Fruit fly (Drosophila melanogaster) whole organism, embryonic: ENCODE results near the gene dally.

ENCODE experiments used
- Awh ChIP-seq: fragments of 200-800 bp; sonication (Bioruptor generic); IDR thresholded peaks from 2 replicates; pipeline ENCODE4, ENCODE4 v1.3.6; 2022; ENCODE audit warnings: missing biosample characterization, missing genetic modification characterization
- BEAF-32 ChIP-seq: fragments of 200-800 bp; sonication (Bioruptor generic); optimal IDR thresholded peaks from 3 replicates; lab custom pipeline; 2017; ENCODE audit warnings: missing biosample characterization, missing genetic modification characterization, mild to moderate bottlenecking, moderate library complexity, missing genetic modification reagents
- Bgb ChIP-seq: fragments of 200-800 bp; sonication (Bioruptor generic); IDR thresholded peaks from 2 replicates; pipeline ENCODE4 v1.3.6; 2022; ENCODE audit warnings: missing biosample characterization, missing genetic modification characterization; ENCODE audit not compliant: partially characterized antibody
- CG10543 ChIP-seq: fragments of 200-800 bp; sonication (Bioruptor generic); optimal IDR thresholded peaks from 3 replicates; lab custom pipeline; 2017; ENCODE audit warnings: missing biosample characterization, mild to moderate bottlenecking, missing genetic modification characterization, moderate library complexity
- CG10979 ChIP-seq: fragments of 200-800 bp; sonication (Bioruptor generic); optimal IDR thresholded peaks from 2 replicates; lab custom pipeline; 2018; ENCODE audit warnings: missing biosample characterization, mild to moderate bottlenecking, missing genetic modification characterization, moderate library complexity
- CG11085 ChIP-seq: fragments of 200-800 bp; sonication (Bioruptor generic); IDR thresholded peaks from 2 replicates; pipeline ENCODE4 v1.3.6; 2022; ENCODE audit warnings: missing biosample characterization, missing genetic modification characterization
- CG11398 ChIP-seq: fragments of 200-800 bp; sonication (Bioruptor generic); optimal IDR thresholded peaks from 2 replicates; lab custom pipeline; 2016; ENCODE audit warnings: missing biosample characterization, missing genetic modification characterization
- CG11504 ChIP-seq: fragments of 200-800 bp; sonication (Bioruptor generic); optimal IDR thresholded peaks from 3 replicates; lab custom pipeline; 2019; ENCODE audit warnings: missing biosample characterization, mild to moderate bottlenecking, missing genetic modification characterization, moderate library complexity
- CG11560 ChIP-seq: fragments of 200-800 bp; sonication (Bioruptor generic); IDR thresholded peaks from 3 replicates; pipeline ENCODE4 v1.3.6; 2022; ENCODE audit warnings: missing biosample characterization, missing genetic modification characterization
- CG12071 ChIP-seq: fragments of 200-800 bp; sonication (Bioruptor generic); optimal IDR thresholded peaks from 3 replicates; lab custom pipeline; 2018; ENCODE audit warnings: missing biosample characterization, mild to moderate bottlenecking, missing genetic modification characterization
- CG15601 ChIP-seq: fragments of 200-800 bp; sonication (Bioruptor generic); optimal IDR thresholded peaks from 3 replicates; lab custom pipeline; 2019; ENCODE audit warnings: missing biosample characterization, mild to moderate bottlenecking, missing genetic modification characterization, moderate library complexity
- CG1647 ChIP-seq: fragments of 200-800 bp; sonication (Bioruptor generic); optimal IDR thresholded peaks from 3 replicates; lab custom pipeline; 2016; ENCODE audit warnings: missing biosample characterization, missing genetic modification characterization
- CG17361 ChIP-seq: fragments of 200-800 bp; sonication (Bioruptor generic); IDR thresholded peaks from 3 replicates; pipeline ENCODE4 v1.3.6; 2022; ENCODE audit warnings: missing biosample characterization, missing genetic modification characterization
- CG18011 ChIP-seq: fragments of 200-800 bp; sonication (Bioruptor generic); optimal IDR thresholded peaks from 2 replicates; lab custom pipeline; 2017; ENCODE audit warnings: missing biosample characterization, missing genetic modification characterization, mild to moderate bottlenecking, moderate library complexity, missing genotype
- CG18262 ChIP-seq: fragments of 200-800 bp; optimal IDR thresholded peaks from 3 replicates; lab custom pipeline; 2019; ENCODE audit warnings: missing biosample characterization, mild to moderate bottlenecking, missing genetic modification characterization, moderate library complexity
- CG2712 ChIP-seq: fragments of 200-800 bp; optimal IDR thresholded peaks from 3 replicates; lab custom pipeline; 2019; ENCODE audit warnings: missing biosample characterization, mild to moderate bottlenecking, missing genetic modification characterization, moderate library complexity
- CG4424 ChIP-seq: fragments of 200-800 bp; sonication (Bioruptor generic); optimal IDR thresholded peaks from 3 replicates; lab custom pipeline; 2016; ENCODE audit warnings: missing biosample characterization, missing genetic modification characterization
- CG4707 ChIP-seq: fragments of 200-800 bp; sonication (Bioruptor generic); optimal IDR thresholded peaks from 2 replicates; lab custom pipeline; 2018; ENCODE audit warnings: missing biosample characterization, mild to moderate bottlenecking, missing genetic modification characterization, moderate library complexity
- CG7556 ChIP-seq: fragments of 200-800 bp; sonication (Bioruptor generic); optimal IDR thresholded peaks from 2 replicates; lab custom pipeline; 2017; ENCODE audit warnings: missing biosample characterization, mild to moderate bottlenecking, missing genetic modification characterization
- CG9817 ChIP-seq: fragments of 200-800 bp; sonication (Bioruptor generic); optimal IDR thresholded peaks from 2 replicates; lab custom pipeline; 2018; ENCODE audit warnings: missing biosample characterization, mild to moderate bottlenecking, missing genetic modification characterization, moderate library complexity
- CoRest ChIP-seq: fragments of 200-800 bp; sonication (Bioruptor generic); optimal IDR thresholded peaks from 3 replicates; lab custom pipeline; 2018; ENCODE audit warnings: missing biosample characterization, mild to moderate bottlenecking, missing genetic modification characterization, moderate library complexity
- Dip2 ChIP-seq: fragments of 200-800 bp; sonication (Bioruptor generic); IDR thresholded peaks from 2 replicates; pipeline ENCODE4 v1.3.6; 2022; ENCODE audit warnings: missing biosample characterization, missing genetic modification characterization
- Med ChIP-seq: fragments of 200-800 bp; sonication (Bioruptor generic); peaks from one replicate; lab custom pipeline; 2016; ENCODE audit warnings: missing biosample characterization, missing genetic modification characterization, mild to moderate bottlenecking, inconsistent platforms, moderate library complexity
- Mrtf ChIP-seq: fragments of 200-800 bp; sonication (Bioruptor generic); IDR thresholded peaks from 3 replicates; pipeline ENCODE4 v1.3.6; 2022; ENCODE audit warnings: missing biosample characterization, missing genetic modification characterization
- Optix ChIP-seq: fragments of 200-800 bp; sonication (Bioruptor generic); IDR thresholded peaks from 3 replicates; pipeline ENCODE4 v1.3.6; 2022; ENCODE audit warnings: missing biosample characterization, missing genetic modification characterization
- Sox102F ChIP-seq: fragments of 200-800 bp; sonication (Bioruptor generic); optimal IDR thresholded peaks from 2 replicates; lab custom pipeline; 2018; ENCODE audit warnings: missing biosample characterization, mild to moderate bottlenecking, missing genetic modification characterization, moderate library complexity
- TFAM ChIP-seq: fragments of 200-800 bp; sonication (Bioruptor generic); optimal IDR thresholded peaks from 2 replicates; lab custom pipeline; 2017; ENCODE audit warnings: missing biosample characterization, missing genetic modification characterization, inconsistent platforms
- Vsx1 ChIP-seq: fragments of 200-800 bp; sonication (Bioruptor generic); optimal IDR thresholded peaks from 2 replicates; lab custom pipeline; 2017; ENCODE audit warnings: missing biosample characterization, mild to moderate bottlenecking, missing genetic modification characterization, missing genetic modification reagents
- amos ChIP-seq: fragments of 200-800 bp; sonication (Bioruptor generic); IDR thresholded peaks from 2 replicates; pipeline ENCODE4 v1.3.6; 2022; ENCODE audit warnings: missing biosample characterization, missing genetic modification characterization; ENCODE audit not compliant: partially characterized antibody
- bsh ChIP-seq, 2 experiments: fragments of 200-800 bp; sonication (Bioruptor generic); optimal IDR thresholded peaks; 2 replicates each; lab custom pipeline; 2017 to 2018; ENCODE audit warnings: mild to moderate bottlenecking in 2 of 2, missing biosample characterization in 2 of 2, missing genetic modification characterization in 2 of 2, moderate library complexity in 1 of 2
- ci ChIP-seq: fragments of 200-800 bp; sonication (Bioruptor generic); IDR thresholded peaks from 3 replicates; pipeline ENCODE4 v1.3.6; 2022; ENCODE audit warnings: missing biosample characterization, missing genetic modification characterization
- ftz-f1 ChIP-seq: fragments of 200-800 bp; sonication (Bioruptor generic); optimal IDR thresholded peaks from 2 replicates; lab custom pipeline; 2016; ENCODE audit warnings: missing biosample characterization, missing genetic modification characterization
- gcm2 ChIP-seq: fragments of 200-800 bp; sonication (Bioruptor generic); optimal IDR thresholded peaks from 2 replicates; lab custom pipeline; 2016; ENCODE audit warnings: missing biosample characterization, missing genetic modification characterization
- gem ChIP-seq: fragments of 200-800 bp; sonication (Bioruptor generic); optimal IDR thresholded peaks from 2 replicates; lab custom pipeline; 2019; ENCODE audit warnings: missing biosample characterization, mild to moderate bottlenecking, missing genetic modification characterization, moderate library complexity
- hbn ChIP-seq: fragments of 200-800 bp; sonication (Bioruptor generic); IDR thresholded peaks from 2 replicates; pipeline ENCODE4 v1.3.6; 2022; ENCODE audit warnings: missing biosample characterization, missing genetic modification characterization; ENCODE audit not compliant: partially characterized antibody
- oc ChIP-seq: fragments of 200-800 bp; sonication (Bioruptor generic); optimal IDR thresholded peaks from 2 replicates; lab custom pipeline; 2018; ENCODE audit warnings: missing biosample characterization, mild to moderate bottlenecking, missing genetic modification characterization, moderate library complexity
- otp ChIP-seq: fragments of 200-800 bp; sonication (Bioruptor generic); IDR thresholded peaks from 3 replicates; pipeline ENCODE4, ENCODE4 v1.3.6; 2022; ENCODE audit warnings: missing biosample characterization, missing genetic modification characterization
- phol ChIP-seq: fragments of 200-800 bp; sonication (Bioruptor generic); optimal IDR thresholded peaks from 3 replicates; lab custom pipeline; 2018; ENCODE audit warnings: missing biosample characterization, mild to moderate bottlenecking, missing genetic modification characterization, moderate library complexity
- rib ChIP-seq: fragments of 200-800 bp; sonication (Bioruptor generic); IDR thresholded peaks from 2 replicates; pipeline ENCODE4 v1.3.6; 2022; ENCODE audit warnings: missing biosample characterization, missing genetic modification characterization
- sens ChIP-seq: fragments of 200-800 bp; sonication (Bioruptor generic); peaks from one replicate; lab custom pipeline; 2016; ENCODE audit warnings: missing biosample characterization, missing genetic modification characterization
- tio ChIP-seq: fragments of 200-800 bp; sonication (Bioruptor generic); optimal IDR thresholded peaks from 2 replicates; lab custom pipeline; 2017; ENCODE audit warnings: missing biosample characterization, missing genetic modification characterization, inconsistent platforms
- unpg ChIP-seq: fragments of 200-800 bp; sonication (Bioruptor generic); optimal IDR thresholded peaks from 3 replicates; lab custom pipeline; 2018; ENCODE audit warnings: missing biosample characterization, mild to moderate bottlenecking, missing genetic modification characterization, moderate library complexity
- vfl ChIP-seq: fragments of 200-800 bp; sonication (Bioruptor generic); optimal IDR thresholded peaks from 2 replicates; lab custom pipeline; 2016; ENCODE audit warnings: missing biosample characterization, missing genetic modification characterization
- vvl ChIP-seq: fragments of 200-800 bp; sonication (Bioruptor generic); IDR thresholded peaks from 2 replicates; pipeline ENCODE4 v1.3.6; 2022; ENCODE audit warnings: missing biosample characterization, missing genetic modification characterization

The dally gene

DNA sequence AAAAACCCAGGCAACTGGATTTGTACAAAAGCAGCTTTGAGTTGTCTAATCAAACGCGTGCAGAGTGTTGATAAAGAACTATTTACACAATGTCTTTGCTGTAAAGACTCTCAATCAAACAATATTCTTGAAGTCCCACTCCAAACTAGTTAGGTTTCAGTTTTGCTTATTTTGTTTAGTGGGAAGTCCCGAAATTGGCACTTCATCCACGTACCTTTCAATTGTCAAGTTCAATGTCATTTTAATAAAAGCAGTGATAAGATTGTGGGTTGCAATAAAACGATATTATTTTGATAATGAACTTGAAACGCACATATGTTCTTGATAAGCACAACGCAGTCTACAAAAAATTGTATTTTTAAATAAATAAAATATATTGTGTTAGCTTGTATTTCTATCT lies 29.6 kb downstream of the dally start:
- TF ChIP-seq CG15601 (tag; lab: Kevin White, UChicago) (peak; percentile 24), rib (0 out of 2 replicates have a peak, but pooled peaks have one; percentile 3), hbn (GFP tag; lab: Robert Waterston, UW) (no peak)

DNA sequence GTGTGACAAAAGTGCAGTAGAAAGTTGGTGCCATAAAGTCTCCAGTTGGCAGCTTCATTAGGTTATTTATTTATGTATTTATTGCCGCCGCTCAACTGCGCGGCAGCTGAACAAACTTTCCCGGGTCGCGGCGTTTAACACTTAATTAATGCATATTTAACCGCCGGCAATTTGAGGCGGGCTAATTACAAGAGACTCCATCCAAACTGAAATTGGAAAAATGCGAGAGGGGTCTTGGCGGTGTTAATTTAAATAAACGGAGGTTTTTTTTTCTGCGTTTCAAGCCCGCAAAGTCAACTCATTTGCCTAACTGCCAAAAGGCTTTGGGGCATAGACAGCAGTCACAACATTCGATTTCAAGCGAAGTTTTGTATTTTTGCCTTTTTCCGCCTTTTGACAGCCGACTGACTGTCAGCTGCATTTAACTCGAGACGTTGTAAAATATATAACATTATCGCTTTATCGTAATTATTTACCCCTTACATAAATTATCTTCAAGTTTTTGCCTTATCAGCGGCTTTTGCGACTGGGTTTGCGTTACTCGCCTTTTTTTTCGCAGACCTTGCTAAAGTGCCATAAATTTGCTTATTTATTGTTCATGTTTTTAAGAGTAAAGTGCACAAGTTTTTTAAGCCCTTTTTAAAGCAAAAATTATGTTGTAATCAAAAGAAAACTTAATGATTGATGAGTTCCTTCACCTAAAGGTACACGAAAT lies 30.5 kb downstream of the dally start:
- TF ChIP-seq Vsx1 (GFP tag; lab: Kevin White, UChicago) (peak; percentile 25), CG11398 (GFP tag; lab: Kevin White, UChicago) (no peak), Awh (GFP tag; lab: Robert Waterston, UW) (peak; percentile 83), TFAM (GFP tag; lab: Kevin White, UChicago) (no peak), vvl (GFP tag; lab: Robert Waterston, UW) (peak; percentile 56; the same call in 1 of the 2 replicates), Bgb (GFP tag; lab: Robert Waterston, UW) (no peak), gcm2 (GFP tag; lab: Kevin White, UChicago) (no peak), otp (GFP tag; lab: Robert Waterston, UW) (0 out of 3 replicates have a peak, but pooled peaks have one; percentile 34), oc (no peak), CG9817 (no peak), vfl (GFP tag; lab: Kevin White, UChicago) (no peak), Sox102F (no peak), Mrtf (GFP tag; lab: Robert Waterston, UW) (no peak)
- TF ChIP-seq, all 482 proteins: peak for 4

DNA sequence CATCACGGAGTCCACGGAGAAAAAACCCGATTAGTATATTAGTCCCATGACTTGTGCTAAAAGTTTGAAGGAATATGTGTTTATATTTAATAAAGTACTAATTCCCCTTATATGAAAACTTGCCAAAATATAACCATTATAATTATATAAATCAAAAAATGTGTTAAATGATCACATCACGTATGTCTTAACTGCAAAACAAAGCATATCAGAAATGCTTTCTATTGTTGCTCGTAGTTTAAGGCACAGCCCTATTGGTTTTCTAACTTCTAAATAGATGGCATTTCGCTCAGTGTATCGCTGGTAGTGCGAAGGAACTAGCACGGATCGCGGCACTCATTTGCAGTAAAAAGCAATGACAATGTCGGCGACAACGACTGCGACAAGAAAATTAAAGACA lies 32.6 kb downstream of the dally start:
- TF ChIP-seq CG12071 (GFP tag; lab: Kevin White, UChicago) (no peak), unpg (GFP tag; lab: Kevin White, UChicago) (no peak), tio (GFP tag; lab: Kevin White, UChicago) (no peak), CG4424 (GFP tag; lab: Kevin White, UChicago) (no peak), CG11504 (tag; lab: Kevin White, UChicago) (peak; percentile 7), CG18262 (peak; percentile 12), Med (GFP tag; lab: Kevin White, UChicago) (peak; percentile 34), bsh (GFP tag; optimal IDR thresholded peaks at IDR 0.05; lab: Kevin White, UChicago) (peak in 1 of 2 experiments; percentile 10), CG1647 (no peak), Dip2 (GFP tag; lab: Robert Waterston, UW) (no peak), CoRest (tag; lab: Kevin White, UChicago) (peak; percentile 1), CG2712 (tag; lab: Kevin White, UChicago) (peak; percentile 10), Optix (GFP tag; lab: Robert Waterston, UW) (no peak), amos (no peak), phol (tag; lab: Kevin White, UChicago) (peak; percentile 16), CG10979 (tag; lab: Kevin White, UChicago) (peak; percentile 17), ci (GFP tag; lab: Robert Waterston, UW) (no peak), CG4707 (GFP tag; lab: Kevin White, UChicago) (no peak), CG17361 (0 out of 3 replicates have a peak, but pooled peaks have one; percentile 16), CG18011 (GFP tag; lab: Kevin White, UChicago) (no peak), CG11560 (tag; lab: Robert Waterston, UW) (no peak), CG10543 (GFP tag; lab: Kevin White, UChicago) (no peak), gem (peak; percentile 31), CG11085 (no peak), sens (peak; percentile 34), ftz-f1 (GFP tag; lab: Kevin White, UChicago) (no peak), CG7556 (GFP tag; lab: Kevin White, UChicago) (peak; percentile 8), BEAF-32 (GFP tag; lab: Kevin White, UChicago) (no peak)
